Worm (Caenorhabditis elegans): ENCODE data around the gene glb-1.

Gene glb-1

DNA sequence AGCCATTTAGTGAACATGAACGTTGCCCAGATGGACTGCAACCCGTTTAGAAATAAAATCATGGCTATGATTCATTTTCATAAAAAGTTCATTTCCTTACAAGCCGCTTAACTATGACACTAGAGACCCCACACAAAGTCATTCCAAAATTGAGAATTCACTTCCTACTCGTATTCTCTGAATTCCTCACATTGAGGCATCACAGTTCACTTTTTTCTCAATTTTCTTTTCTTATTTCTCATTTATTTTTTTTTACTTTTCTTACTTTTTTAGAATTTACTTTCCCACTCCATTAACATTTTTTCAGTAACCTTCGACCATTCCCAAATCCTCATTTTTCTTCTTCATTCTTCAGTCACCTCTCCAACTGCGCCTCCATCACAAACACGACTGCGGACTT, 21.3 kb upstream of the glb-1 start, which contains the start of gene dhrr-1:
dhrr-1 (plus strand) TSS at position 301 of the 400 bp plus-strand sequence.
- no peak for TF ChIP-seq nhr-43 (tag; optimal IDR thresholded peaks at IDR 0.05; ENCODE audit: poor library complexity, severe bottlenecking)
- no peak for TF ChIP-seq lin-15B (tag; optimal IDR thresholded peaks at IDR 0.05)
- TF ChIP-seq elt-1 (tag; optimal IDR thresholded peaks at IDR 0.05), result no peak
- no peak for TF ChIP-seq ztf-4 (tag; optimal IDR thresholded peaks at IDR 0.05)
- TF ChIP-seq ZK546.5 (tag; optimal IDR thresholded peaks at IDR 0.05), result no peak
- no peak for TF ChIP-seq pqm-1 (tag; optimal IDR thresholded peaks at IDR 0.05)
- no peak for TF ChIP-seq fkh-10 (GFP tag; optimal IDR thresholded peaks at IDR 0.05)
- no peak for TF ChIP-seq unc-62 (GFP tag; optimal IDR thresholded peaks at IDR 0.05)
- no peak for TF ChIP-seq nhr-23 (tag; optimal IDR thresholded peaks at IDR 0.05)

ce11 chrIII:8937571-8937970, 14.5 kb upstream of the glb-1 start:
- TF ChIP-seq daf-12 (tag; optimal IDR thresholded peaks at IDR 0.05) (no peak), ama-1 (optimal IDR thresholded peaks at IDR 0.05) (no peak), ceh-9 (tag; optimal IDR thresholded peaks at IDR 0.05) (no peak), lin-39 (tag; optimal IDR thresholded peaks at IDR 0.05) (peak; percentile 82), snpc-4 (tag; optimal IDR thresholded peaks at IDR 0.05) (peak; percentile 41), ZK546.5 (tag; optimal IDR thresholded peaks at IDR 0.05) (no peak), fos-1 (tag; optimal IDR thresholded peaks at IDR 0.05) (no peak), elt-3 (tag; optimal IDR thresholded peaks at IDR 0.05) (no peak), lsy-12 (tag; optimal IDR thresholded peaks at IDR 0.05) (peak; percentile 65), pha-4 (tag; optimal IDR thresholded peaks at IDR 0.05) (no peak), pqm-1 (tag; optimal IDR thresholded peaks at IDR 0.05) (no peak), elt-2 (tag; optimal IDR thresholded peaks at IDR 0.05) (peak; percentile 62), fkh-10 (GFP tag; optimal IDR thresholded peaks at IDR 0.05) (no peak), hmg-11 (tag; optimal IDR thresholded peaks at IDR 0.05) (peak; percentile 90), nhr-23 (tag; optimal IDR thresholded peaks at IDR 0.05) (no peak), unc-39 (tag; optimal IDR thresholded peaks at IDR 0.05) (no peak), ztf-11 (tag; optimal IDR thresholded peaks at IDR 0.05) (no peak), jun-1 (tag; optimal IDR thresholded peaks at IDR 0.05) (no peak), nhr-237 (tag; optimal IDR thresholded peaks at IDR 0.05) (no peak), egl-5 (tag; optimal IDR thresholded peaks at IDR 0.05) (peak; percentile 57), nhr-76 (tag; optimal IDR thresholded peaks at IDR 0.05) (no peak), lin-15B (tag; optimal IDR thresholded peaks at IDR 0.05) (peak; percentile 39), nhr-43 (tag; optimal IDR thresholded peaks at IDR 0.05; ENCODE audit: poor library complexity, severe bottlenecking) (peak; percentile 72), sea-2 (GFP tag; optimal IDR thresholded peaks at IDR 0.05) (no peak), ceh-28 (tag; optimal IDR thresholded peaks at IDR 0.05) (no peak), ztf-4 (tag; optimal IDR thresholded peaks at IDR 0.05) (no peak), aly-2 (tag; optimal IDR thresholded peaks at IDR 0.05) (no peak), mml-1 (tag; optimal IDR thresholded peaks at IDR 0.05) (no peak), fkh-2 (tag; optimal IDR thresholded peaks at IDR 0.05) (no peak), zag-1 (tag; optimal IDR thresholded peaks at IDR 0.05) (no peak), ceh-82 (tag; optimal IDR thresholded peaks at IDR 0.05) (peak; percentile 9), egl-27 (tag; optimal IDR thresholded peaks at IDR 0.05) (peak; percentile 20), R02D3.7 (tag; optimal IDR thresholded peaks at IDR 0.05) (no peak), tbx-2 (tag; optimal IDR thresholded peaks at IDR 0.05) (peak; percentile 67), nhr-67 (tag; optimal IDR thresholded peaks at IDR 0.05) (no peak), unc-62 (GFP tag; optimal IDR thresholded peaks at IDR 0.05) (no peak), nhr-12 (tag; optimal IDR thresholded peaks at IDR 0.05) (no peak), skn-1 (tag; optimal IDR thresholded peaks at IDR 0.05) (peak; percentile 78), nhr-11 (tag; optimal IDR thresholded peaks at IDR 0.05) (no peak), mdl-1 (tag; optimal IDR thresholded peaks at IDR 0.05) (no peak), nhr-25 (tag; optimal IDR thresholded peaks at IDR 0.05) (peak; percentile 26), elt-1 (tag; optimal IDR thresholded peaks at IDR 0.05) (no peak), nhr-77 (tag; optimal IDR thresholded peaks at IDR 0.05) (no peak), ceh-16 (tag; optimal IDR thresholded peaks at IDR 0.05) (no peak), nfya-1 (tag; optimal IDR thresholded peaks at IDR 0.05; ENCODE audit: insufficient read depth) (peak; percentile 71), nhr-28 (tag; optimal IDR thresholded peaks at IDR 0.05) (no peak), eor-1 (tag; optimal IDR thresholded peaks at IDR 0.05) (no peak)

Data from whole organism, L3 larva.